Fruit fly (Drosophila melanogaster) whole organism, wandering third instar larva: ENCODE data around the gene Ran-like.

Experiments
- Abd-B ChIP-seq: fragments of >200 bp; optimal IDR thresholded peaks from 2 replicates; lab custom pipeline; 2017; ENCODE audit warnings: missing biosample characterization, missing genetic modification characterization
- CG32264 ChIP-seq: fragments of 200-800 bp; sonication (Bioruptor generic); optimal IDR thresholded peaks from 2 replicates; lab custom pipeline; 2016; ENCODE audit warnings: missing biosample characterization, missing genetic modification characterization
- CG9705 ChIP-seq: fragments of 200-800 bp; sonication (Bioruptor generic); optimal IDR thresholded peaks from 2 replicates; lab custom pipeline; 2018; ENCODE audit warnings: missing biosample characterization, mild to moderate bottlenecking, missing genetic modification characterization
- CrebA ChIP-seq: fragments of 200-800 bp; sonication (Bioruptor generic); optimal IDR thresholded peaks from 2 replicates; lab custom pipeline; 2016; ENCODE audit warnings: missing biosample characterization, mild to moderate bottlenecking, missing genetic modification characterization, borderline replicate concordance
- Dfd ChIP-seq: fragments of >200 bp; optimal IDR thresholded peaks from 2 replicates; lab custom pipeline; 2017; ENCODE audit warnings: missing biosample characterization, missing genetic modification characterization
- Dif ChIP-seq: fragments of 200-275, 200-300 bp; sonication (Bioruptor generic); optimal IDR thresholded peaks from 2 replicates; lab custom pipeline; 2018; ENCODE audit warnings: missing biosample characterization, missing genetic modification characterization; ENCODE audit not compliant: partially characterized antibody
- GATAd ChIP-seq: sonication (Bioruptor generic); optimal IDR thresholded peaks from 2 replicates; lab custom pipeline; 2016; ENCODE audit warnings: missing biosample characterization, missing genetic modification characterization
- HLH106 ChIP-seq: fragments of 200-800 bp; optimal IDR thresholded peaks from 3 replicates; lab custom pipeline; 2019; ENCODE audit warnings: missing biosample characterization, mild to moderate bottlenecking, missing genetic modification characterization, moderate library complexity
- Hnf4 ChIP-seq: fragments of 200-800 bp; sonication (Bioruptor generic); optimal IDR thresholded peaks from 2 replicates; lab custom pipeline; 2016; ENCODE audit warnings: missing biosample characterization, mild to moderate bottlenecking, missing genetic modification characterization
- Hr78 ChIP-seq: fragments of >200 bp; optimal IDR thresholded peaks from 2 replicates; lab custom pipeline; 2017; ENCODE audit warnings: missing biosample characterization, missing genetic modification characterization
- Hr83 ChIP-seq: fragments of 200-300 bp; sonication (Bioruptor generic); optimal IDR thresholded peaks from 2 replicates; lab custom pipeline; 2016; ENCODE audit warnings: missing biosample characterization, mild to moderate bottlenecking, missing genetic modification characterization, moderate library complexity; ENCODE audit not compliant: poor library complexity, severe bottlenecking
- Jra ChIP-seq: sonication (Bioruptor generic); optimal IDR thresholded peaks from 2 replicates; lab custom pipeline; 2016; ENCODE audit warnings: missing biosample characterization, missing genetic modification characterization
- Mio ChIP-seq: sonication (Bioruptor generic); optimal IDR thresholded peaks from 2 replicates; lab custom pipeline; 2016; ENCODE audit warnings: missing biosample characterization, missing genetic modification characterization
- Myc ChIP-seq: fragments of >200 bp; optimal IDR thresholded peaks from 2 replicates; lab custom pipeline; 2017
- N ChIP-seq: fragments of >200 bp; optimal IDR thresholded peaks from 2 replicates; lab custom pipeline; 2018; ENCODE audit warnings: missing biosample characterization, missing external identifiers, missing genetic modification characterization
- OdsH ChIP-seq: fragments of 200-800 bp; sonication (Bioruptor generic); optimal IDR thresholded peaks from 2 replicates; lab custom pipeline; 2016; ENCODE audit warnings: missing biosample characterization, mild to moderate bottlenecking, missing genetic modification characterization
- Rel ChIP-seq, 2 experiments: fragments of 200-800 bp; sonication (Bioruptor generic) in 1 of 2; optimal IDR thresholded peaks; 2 replicates in 1 of 2; 3 replicates in 1 of 2; lab custom pipeline; 2016 to 2019; ENCODE audit warnings: mild to moderate bottlenecking in 2 of 2, missing biosample characterization in 2 of 2, missing genetic modification characterization in 2 of 2, moderate library complexity in 1 of 2
- Sp1 ChIP-seq: fragments of 200-800 bp; sonication (Bioruptor generic); optimal IDR thresholded peaks from 3 replicates; lab custom pipeline; 2019; ENCODE audit warnings: missing biosample characterization, mild to moderate bottlenecking, missing genetic modification characterization, moderate library complexity
- Vsx2 ChIP-seq: fragments of 200-300, 225-300 bp; sonication (Bioruptor generic); optimal IDR thresholded peaks from 2 replicates; lab custom pipeline; 2018; ENCODE audit warnings: missing biosample characterization, missing genetic modification characterization; ENCODE audit not compliant: partially characterized antibody
- br ChIP-seq: fragments of 200-800 bp; sonication (Bioruptor generic); optimal IDR thresholded peaks from 2 replicates; lab custom pipeline; 2016; ENCODE audit warnings: missing biosample characterization, missing genetic modification characterization
- brk ChIP-seq: fragments of 200-800 bp; sonication (Bioruptor generic); optimal IDR thresholded peaks from 2 replicates; lab custom pipeline; 2016; ENCODE audit warnings: missing biosample characterization, mild to moderate bottlenecking, missing genetic modification characterization
- dl ChIP-seq, 2 experiments: fragments of 175-275, 200-275 bp in 1 of 2; fragments of 200-275 bp in 1 of 2; sonication (Bioruptor generic); optimal IDR thresholded peaks; lab custom pipeline; 2018; ENCODE audit warnings: mild to moderate bottlenecking in 2 of 2, missing biosample characterization in 2 of 2, missing genetic modification characterization in 2 of 2, moderate library complexity in 2 of 2; ENCODE audit not compliant: partially characterized antibody in 2 of 2, insufficient read depth in 1 of 2
- dmrt93B ChIP-seq: fragments of 200-800 bp; sonication (Bioruptor generic); optimal IDR thresholded peaks from 2 replicates; lab custom pipeline; 2018; ENCODE audit warnings: missing biosample characterization, mild to moderate bottlenecking, missing genetic modification characterization
- dsf ChIP-seq: sonication (Bioruptor generic); optimal IDR thresholded peaks from 2 replicates; lab custom pipeline; 2016; ENCODE audit warnings: missing biosample characterization, missing genetic modification characterization, borderline replicate concordance
- ey ChIP-seq: fragments of 200-800 bp; sonication (Bioruptor generic); optimal IDR thresholded peaks from 2 replicates; lab custom pipeline; 2016; ENCODE audit warnings: missing biosample characterization, missing genetic modification characterization
- foxo ChIP-seq, 2 experiments: fragments of 200-800 bp; sonication (Bioruptor generic); optimal IDR thresholded peaks; 2 replicates in 1 of 2; 3 replicates in 1 of 2; lab custom pipeline; 2016 to 2017; ENCODE audit warnings: missing biosample characterization in 2 of 2, missing genetic modification characterization in 2 of 2
- fru ChIP-seq: fragments of 200-800 bp; sonication (Bioruptor generic); optimal IDR thresholded peaks from 3 replicates; lab custom pipeline; 2016; ENCODE audit warnings: missing biosample characterization, mild to moderate bottlenecking, missing genetic modification characterization
- h ChIP-seq: fragments of 200-800 bp; sonication (Bioruptor generic); optimal IDR thresholded peaks from 3 replicates; lab custom pipeline; 2016; ENCODE audit warnings: missing biosample characterization, mild to moderate bottlenecking, missing genetic modification characterization
- jim ChIP-seq: fragments of 175-275, 200-325 bp; sonication (Bioruptor generic); optimal IDR thresholded peaks from 2 replicates; lab custom pipeline; 2016; ENCODE audit warnings: missing biosample characterization, mild to moderate bottlenecking, missing genetic modification characterization
- lola ChIP-seq: fragments of >200 bp; optimal IDR thresholded peaks from 2 replicates; lab custom pipeline; 2017; ENCODE audit warnings: missing biosample characterization, missing genetic modification characterization
- pan ChIP-seq: fragments of >200 bp; optimal IDR thresholded peaks from 2 replicates; lab custom pipeline; 2017
- psq ChIP-seq: fragments of 200-800 bp; sonication (Bioruptor generic); optimal IDR thresholded peaks from 3 replicates; lab custom pipeline; 2017; ENCODE audit warnings: missing biosample characterization, mild to moderate bottlenecking, missing genetic modification characterization, moderate library complexity
- rgr ChIP-seq: fragments of 200-800 bp; sonication (Bioruptor generic); optimal IDR thresholded peaks from 3 replicates; lab custom pipeline; 2016; ENCODE audit warnings: missing biosample characterization, mild to moderate bottlenecking, missing genetic modification characterization
- sage ChIP-seq: fragments of 200-800 bp; sonication (Bioruptor generic); optimal IDR thresholded peaks from 2 replicates; lab custom pipeline; 2016; ENCODE audit warnings: missing biosample characterization, mild to moderate bottlenecking, missing genetic modification characterization
- sv ChIP-seq: fragments of 200-800 bp; sonication (Bioruptor generic); optimal IDR thresholded peaks from 3 replicates; lab custom pipeline; 2016; ENCODE audit warnings: missing biosample characterization, missing genetic modification characterization
- tai ChIP-seq: sonication (Bioruptor generic); optimal IDR thresholded peaks from 2 replicates; lab custom pipeline; 2016; ENCODE audit warnings: missing biosample characterization, missing genetic modification characterization
- usp ChIP-seq: fragments of >200 bp; optimal IDR thresholded peaks from 2 replicates; lab custom pipeline; 2017; ENCODE audit warnings: missing biosample characterization, missing genetic modification characterization
- woc ChIP-seq: sonication (Bioruptor generic); optimal IDR thresholded peaks from 2 replicates; lab custom pipeline; 2016; ENCODE audit warnings: missing biosample characterization, mild to moderate bottlenecking, missing genetic modification characterization

Gene Ran-like

dm6 chr3L:15533402-15534129, 48.4 kb upstream of the Ran-like start:
- TF ChIP-seq Vsx2 (GFP tag; lab: Kevin White, UChicago), result no peak
- TF ChIP-seq rgr (GFP tag; lab: Kevin White, UChicago), result peak; percentile 89
- TF ChIP-seq CG9705 (GFP tag; lab: Kevin White, UChicago), result peak; percentile 65
- peak; percentile 92 for TF ChIP-seq OdsH (GFP tag; lab: Kevin White, UChicago)
- peak; percentile 93 for TF ChIP-seq ey (GFP tag; lab: Kevin White, UChicago)
- no peak for TF ChIP-seq usp
- no peak for TF ChIP-seq Abd-B (GFP tag; lab: Kevin White, UChicago)
- TF ChIP-seq dmrt93B, result peak; percentile 84
- peak; percentile 62 for TF ChIP-seq Jra (GFP tag; lab: Kevin White, UChicago)
- TF ChIP-seq sv (GFP tag; lab: Kevin White, UChicago), result no peak
- no peak for TF ChIP-seq Hr83 (GFP tag; lab: Kevin White, UChicago)
- TF ChIP-seq Dif (GFP tag; lab: Kevin White, UChicago), result peak; percentile 1
- TF ChIP-seq CrebA (GFP tag; lab: Kevin White, UChicago), result peak; percentile 60
- TF ChIP-seq h, result peak; percentile 93
- no peak for TF ChIP-seq Dfd
- TF ChIP-seq N (GFP tag; lab: Kevin White, UChicago), result no peak
- peak; percentile 8 for TF ChIP-seq brk (GFP tag; lab: Kevin White, UChicago)
- TF ChIP-seq Sp1 (GFP tag; lab: Kevin White, UChicago), result peak; percentile 86
- peak; percentile 93 for TF ChIP-seq woc (GFP tag; lab: Kevin White, UChicago)
- TF ChIP-seq pan (lab: Kevin White, UChicago), result no peak
- TF ChIP-seq tai (GFP tag; lab: Kevin White, UChicago), result peak; percentile 80
- TF ChIP-seq jim (GFP tag; lab: Kevin White, UChicago), result no peak
- TF ChIP-seq psq, result peak; percentile 74
- TF ChIP-seq sage (GFP tag; lab: Kevin White, UChicago), result peak; percentile 76
- TF ChIP-seq dl (GFP tag; optimal IDR thresholded peaks at IDR 0.05; lab: Kevin White, UChicago; ENCODE audit: insufficient read depth in 1 of 2, partially characterized antibody in 2 of 2), result no peak
- peak; percentile 92 for TF ChIP-seq br (GFP tag; lab: Kevin White, UChicago)
- TF ChIP-seq Hr78 (GFP tag; lab: Kevin White, UChicago), result no peak
- TF ChIP-seq Rel (GFP tag; optimal IDR thresholded peaks at IDR 0.05; lab: Kevin White, UChicago), result peak; percentile 45
- TF ChIP-seq Rel (tag; optimal IDR thresholded peaks at IDR 0.05; lab: Kevin White, UChicago), result peak; percentile 84
- peak; percentile 89 for TF ChIP-seq HLH106
- peak; percentile 23 for TF ChIP-seq Mio (GFP tag; lab: Kevin White, UChicago)
- TF ChIP-seq dsf (GFP tag; lab: Kevin White, UChicago), result no peak
- TF ChIP-seq Hnf4, result peak; percentile 63
- TF ChIP-seq Myc (lab: Kevin White, UChicago), result no peak
- peak; percentile 92 for TF ChIP-seq fru (GFP tag; lab: Kevin White, UChicago)
- TF ChIP-seq foxo (GFP tag; optimal IDR thresholded peaks at IDR 0.05; lab: Kevin White, UChicago), result peak; percentile 59 to 92
- no peak for TF ChIP-seq lola (GFP tag; lab: Kevin White, UChicago)
- peak; percentile 55 for TF ChIP-seq CG32264 (GFP tag; lab: Kevin White, UChicago)
- no peak for TF ChIP-seq GATAd (GFP tag; lab: Kevin White, UChicago)

- TF ChIP-seq tai (GFP tag; lab: Kevin White, UChicago) (peak; percentile 42), Hnf4 (no peak), jim (GFP tag; lab: Kevin White, UChicago) (no peak), Abd-B (GFP tag; lab: Kevin White, UChicago) (no peak), woc (GFP tag; lab: Kevin White, UChicago) (peak; percentile 37), lola (GFP tag; lab: Kevin White, UChicago) (no peak), pan (lab: Kevin White, UChicago) (no peak), h (peak; percentile 55), CrebA (GFP tag; lab: Kevin White, UChicago) (peak; percentile 63), GATAd (GFP tag; lab: Kevin White, UChicago) (no peak), OdsH (GFP tag; lab: Kevin White, UChicago) (no peak), Hr83 (GFP tag; lab: Kevin White, UChicago) (peak; percentile 28), CG9705 (GFP tag; lab: Kevin White, UChicago) (no peak), CG32264 (GFP tag; lab: Kevin White, UChicago) (peak; percentile 13), Jra (GFP tag; lab: Kevin White, UChicago) (peak; percentile 25), HLH106 (peak; percentile 71), foxo (GFP tag; optimal IDR thresholded peaks at IDR 0.05; lab: Kevin White, UChicago) (peak in 1 of 2 experiments; percentile 53), fru (GFP tag; lab: Kevin White, UChicago) (peak; percentile 62), dmrt93B (peak; percentile 67), dl (GFP tag; optimal IDR thresholded peaks at IDR 0.05; lab: Kevin White, UChicago; ENCODE audit: insufficient read depth in 1 of 2, partially characterized antibody in 2 of 2) (peak; percentile 58 to 72), Dfd (no peak), Myc (lab: Kevin White, UChicago) (no peak), Mio (GFP tag; lab: Kevin White, UChicago) (no peak), N (GFP tag; lab: Kevin White, UChicago) (no peak), sage (GFP tag; lab: Kevin White, UChicago) (peak; percentile 68), brk (GFP tag; lab: Kevin White, UChicago) (peak; percentile 5), psq (peak; percentile 21), dsf (GFP tag; lab: Kevin White, UChicago) (no peak), sv (GFP tag; lab: Kevin White, UChicago) (no peak), rgr (GFP tag; lab: Kevin White, UChicago) (peak; percentile 23), Sp1 (GFP tag; lab: Kevin White, UChicago) (peak; percentile 26), usp (no peak), br (GFP tag; lab: Kevin White, UChicago) (peak; percentile 21), Rel (GFP tag; optimal IDR thresholded peaks at IDR 0.05; lab: Kevin White, UChicago) (peak; percentile 90), Rel (tag; optimal IDR thresholded peaks at IDR 0.05; lab: Kevin White, UChicago) (peak; percentile 97), Vsx2 (GFP tag; lab: Kevin White, UChicago) (no peak)
These were observed 47.3 kb upstream of the Ran-like start for dm6 chr3L:15532368-15533030.
